Fruit fly (Drosophila melanogaster) whole organism, prepupa: ENCODE measurements around the gene CG43338.
A peak's percentile ranks its signal among the peaks of the same experiment; 100 is the strongest.

Experiments
- CG10631 ChIP-seq: fragments of 200-800 bp; sonication (Bioruptor generic); optimal IDR thresholded peaks from 2 replicates; lab custom pipeline; 2016; ENCODE audit warnings: missing biosample characterization, missing genetic modification characterization
- CG10669 ChIP-seq: fragments of 200-800 bp; sonication (Bioruptor generic); optimal IDR thresholded peaks from 3 replicates; lab custom pipeline; 2018; ENCODE audit warnings: missing biosample characterization, mild to moderate bottlenecking, missing genetic modification characterization, moderate library complexity
- CG11294 ChIP-seq: fragments of 200-800 bp; sonication (Bioruptor generic); IDR thresholded peaks from 2 replicates; pipeline ENCODE4 v1.3.6; 2022; ENCODE audit warnings: missing biosample characterization, missing genetic modification characterization
- CG11762 ChIP-seq: fragments of 200-800 bp; sonication (Bioruptor generic); optimal IDR thresholded peaks from 3 replicates; lab custom pipeline; 2016; ENCODE audit warnings: missing biosample characterization, missing genetic modification characterization; ENCODE audit not compliant: insufficient read depth
- CG11902 ChIP-seq: fragments of 200-800 bp; sonication (Bioruptor generic); optimal IDR thresholded peaks from 3 replicates; lab custom pipeline; 2016; ENCODE audit warnings: missing biosample characterization, missing genetic modification characterization
- CG1621 ChIP-seq: fragments of 200-800 bp; sonication (Bioruptor generic); optimal IDR thresholded peaks from 3 replicates; lab custom pipeline; 2018; ENCODE audit warnings: missing biosample characterization, mild to moderate bottlenecking, missing genetic modification characterization
- CG16779 ChIP-seq: fragments of 200-800 bp; sonication (Bioruptor generic); optimal IDR thresholded peaks from 3 replicates; lab custom pipeline; 2017; ENCODE audit warnings: missing biosample characterization, mild to moderate bottlenecking, missing genetic modification characterization
- CG3032 ChIP-seq: fragments of 200-800 bp; optimal IDR thresholded peaks from 2 replicates; lab custom pipeline; 2019; ENCODE audit warnings: missing biosample characterization, mild to moderate bottlenecking, missing genetic modification characterization, moderate library complexity
- CG31627 ChIP-seq: fragments of 200-800 bp; sonication (Bioruptor generic); optimal IDR thresholded peaks from 3 replicates; lab custom pipeline; 2016; ENCODE audit warnings: missing biosample characterization, missing genetic modification characterization
- CG3919 ChIP-seq: fragments of 200-800 bp; sonication (Bioruptor generic); optimal IDR thresholded peaks from 3 replicates; lab custom pipeline; 2016; ENCODE audit warnings: missing biosample characterization, missing genetic modification characterization
- CG6163 ChIP-seq: fragments of 200-800 bp; sonication (Bioruptor generic); IDR thresholded peaks from 3 replicates; pipeline ENCODE4 v1.3.6; 2022; ENCODE audit warnings: missing biosample characterization, missing genetic modification characterization
- CG6854 ChIP-seq: fragments of 200-800 bp; sonication (Bioruptor generic); optimal IDR thresholded peaks from 2 replicates; lab custom pipeline; 2017; ENCODE audit warnings: missing biosample characterization, mild to moderate bottlenecking, missing genetic modification characterization
- CG7368 ChIP-seq: fragments of 200-800 bp; sonication (Bioruptor generic); optimal IDR thresholded peaks from 3 replicates; lab custom pipeline; 2016; ENCODE audit warnings: missing biosample characterization, missing genetic modification characterization
- CG8119 ChIP-seq: fragments of 200-800 bp; sonication (Bioruptor generic); IDR thresholded peaks from 3 replicates; pipeline ENCODE4 v1.3.6; 2022; ENCODE audit warnings: missing biosample characterization, missing genetic modification characterization
- CG8319 ChIP-seq: fragments of 200-800 bp; sonication (Bioruptor generic); optimal IDR thresholded peaks from 3 replicates; lab custom pipeline; 2016; ENCODE audit warnings: missing biosample characterization, missing genetic modification characterization
- CG8632 ChIP-seq: fragments of 200-800 bp; sonication (Bioruptor generic); optimal IDR thresholded peaks from 3 replicates; lab custom pipeline; 2016; ENCODE audit warnings: missing biosample characterization, missing genetic modification characterization
- CG9139 ChIP-seq: fragments of 200-800 bp; sonication (Bioruptor generic); optimal IDR thresholded peaks from 3 replicates; lab custom pipeline; 2017; ENCODE audit warnings: missing biosample characterization, mild to moderate bottlenecking, missing genetic modification characterization
- Eip78C ChIP-seq: fragments of 200-800 bp; sonication (Bioruptor generic); peaks from one replicate; lab custom pipeline; 2016; ENCODE audit warnings: missing biosample characterization, missing genetic modification characterization
- Eip93F ChIP-seq: fragments of 200-800 bp; sonication (Bioruptor generic); optimal IDR thresholded peaks from 2 replicates; lab custom pipeline; 2016; ENCODE audit warnings: missing biosample characterization, mild to moderate bottlenecking, missing genetic modification characterization
- Gug ChIP-seq: fragments of 200-800 bp; sonication (Bioruptor generic); IDR thresholded peaks from 2 replicates; pipeline ENCODE4 v1.3.6; 2022; ENCODE audit warnings: missing biosample characterization, missing genetic modification characterization
- Hr4 ChIP-seq: fragments of 200-800 bp; sonication (Bioruptor generic); optimal IDR thresholded peaks from 3 replicates; lab custom pipeline; 2016; ENCODE audit warnings: missing biosample characterization, missing genetic modification characterization
- Met ChIP-seq: fragments of 200-800 bp; sonication (Bioruptor generic); optimal IDR thresholded peaks from 3 replicates; lab custom pipeline; 2016; ENCODE audit warnings: missing biosample characterization, missing genetic modification characterization
- Smox ChIP-seq: fragments of 200-800 bp; sonication (Bioruptor generic); optimal IDR thresholded peaks from 3 replicates; lab custom pipeline; 2016; ENCODE audit warnings: missing biosample characterization, missing genetic modification characterization
- Sox102F ChIP-seq: fragments of 200-800 bp; sonication (Bioruptor generic); optimal IDR thresholded peaks from 2 replicates; lab custom pipeline; 2016; ENCODE audit warnings: missing biosample characterization, mild to moderate bottlenecking, missing genetic modification characterization
- Sox14 ChIP-seq: fragments of 200-800 bp; sonication (Bioruptor generic); optimal IDR thresholded peaks from 3 replicates; lab custom pipeline; 2016; ENCODE audit warnings: missing biosample characterization, missing genetic modification characterization
- Sox15 ChIP-seq: fragments of 200-800 bp; sonication (Bioruptor generic); optimal IDR thresholded peaks from 3 replicates; lab custom pipeline; 2016; ENCODE audit warnings: missing biosample characterization, missing genetic modification characterization
- achi ChIP-seq: fragments of 200-800 bp; sonication (Bioruptor generic); optimal IDR thresholded peaks from 3 replicates; lab custom pipeline; 2016; ENCODE audit warnings: missing biosample characterization, missing genetic modification characterization
- cyc ChIP-seq: fragments of 200-800 bp; sonication (Bioruptor generic); optimal IDR thresholded peaks from 3 replicates; lab custom pipeline; 2016; ENCODE audit warnings: missing biosample characterization, missing genetic modification characterization
- dac ChIP-seq: fragments of 200-800 bp; sonication (Bioruptor generic); optimal IDR thresholded peaks from 2 replicates; lab custom pipeline; 2017; ENCODE audit warnings: missing biosample characterization, mild to moderate bottlenecking, missing genetic modification characterization
- eg ChIP-seq: fragments of 200-800 bp; sonication (Bioruptor generic); IDR thresholded peaks from 3 replicates; pipeline ENCODE4 v1.3.6; 2022; ENCODE audit warnings: missing biosample characterization, missing genetic modification characterization
- esn ChIP-seq: fragments of 200-800 bp; sonication (Bioruptor generic); optimal IDR thresholded peaks from 2 replicates; lab custom pipeline; 2016; ENCODE audit warnings: missing biosample characterization, mild to moderate bottlenecking, missing genetic modification characterization, moderate library complexity
- fd59A ChIP-seq: fragments of 200-800 bp; sonication (Bioruptor generic); optimal IDR thresholded peaks from 2 replicates; lab custom pipeline; 2017; ENCODE audit warnings: missing biosample characterization, mild to moderate bottlenecking, missing genetic modification characterization, missing genetic modification reagents
- fd85E ChIP-seq: fragments of 200-800 bp; sonication (Bioruptor generic); optimal IDR thresholded peaks from 3 replicates; lab custom pipeline; 2016; ENCODE audit warnings: missing biosample characterization, missing genetic modification characterization
- fkh ChIP-seq: fragments of 200-800 bp; sonication (Bioruptor generic); optimal IDR thresholded peaks from 3 replicates; lab custom pipeline; 2017; ENCODE audit warnings: missing biosample characterization, mild to moderate bottlenecking, missing genetic modification characterization, moderate library complexity
- lz ChIP-seq: fragments of 200-800 bp; sonication (Bioruptor generic); optimal IDR thresholded peaks from 3 replicates; lab custom pipeline; 2016; ENCODE audit warnings: missing biosample characterization, missing genetic modification characterization
- net ChIP-seq: fragments of 200-800 bp; sonication (Bioruptor generic); optimal IDR thresholded peaks from 3 replicates; lab custom pipeline; 2016; ENCODE audit warnings: missing biosample characterization, missing genetic modification characterization
- salr ChIP-seq, 2 experiments: fragments of 200-800 bp; sonication (Bioruptor generic); optimal IDR thresholded peaks; 3 replicates each; lab custom pipeline; 2016 to 2018; ENCODE audit warnings: missing biosample characterization in 2 of 2, missing genetic modification characterization in 2 of 2, mild to moderate bottlenecking in 1 of 2
- spab ChIP-seq: fragments of 200-800 bp; sonication (Bioruptor generic); optimal IDR thresholded peaks from 2 replicates; lab custom pipeline; 2017; ENCODE audit warnings: missing biosample characterization, mild to moderate bottlenecking, missing genetic modification characterization, missing genetic modification reagents
- svp ChIP-seq: fragments of 200-800 bp; sonication (Bioruptor generic); peaks from one replicate; lab custom pipeline; 2016; ENCODE audit warnings: missing biosample characterization, missing genetic modification characterization
- topi ChIP-seq: fragments of 200-800 bp; sonication (Bioruptor generic); optimal IDR thresholded peaks from 3 replicates; lab custom pipeline; 2016; ENCODE audit warnings: missing biosample characterization, missing genetic modification characterization

The CG43338 gene

DNA sequence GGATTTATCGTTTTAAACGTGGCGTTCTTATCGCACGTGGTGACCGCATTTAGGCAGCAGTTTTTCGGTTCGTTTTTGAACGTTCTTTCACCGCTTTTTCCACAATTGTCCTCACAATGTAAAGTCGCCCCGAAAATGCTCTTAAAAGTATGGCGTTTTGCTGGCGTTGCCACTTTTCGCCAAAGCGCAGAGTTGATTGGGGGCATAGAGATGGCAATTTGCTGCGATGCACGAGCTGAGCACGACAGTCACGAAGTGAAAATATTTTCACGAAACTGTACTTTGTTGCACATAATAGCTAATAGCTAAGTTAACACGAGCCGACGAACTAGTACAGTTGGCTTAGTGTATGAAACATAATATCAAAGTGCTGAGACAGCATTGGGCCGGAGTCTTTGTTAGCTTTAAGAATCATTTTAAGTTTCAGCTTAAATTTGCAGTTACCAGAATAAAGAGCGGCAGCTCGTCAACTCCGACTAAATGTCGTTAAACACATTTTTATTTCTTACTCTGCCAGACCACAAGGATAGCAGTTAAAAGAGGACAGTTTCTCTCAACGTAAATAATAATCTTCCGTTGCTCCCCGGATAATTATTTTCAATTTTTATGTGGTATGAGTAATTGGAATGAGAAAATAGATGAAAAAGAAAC is 17.7 kb upstream of the CG43338 start, which contains the start of gene msl-1 (continued):
- TF ChIP-seq Sox15 (no peak), fd85E (no peak), CG1621 (tag; lab: Kevin White, UChicago) (no peak)

DNA sequence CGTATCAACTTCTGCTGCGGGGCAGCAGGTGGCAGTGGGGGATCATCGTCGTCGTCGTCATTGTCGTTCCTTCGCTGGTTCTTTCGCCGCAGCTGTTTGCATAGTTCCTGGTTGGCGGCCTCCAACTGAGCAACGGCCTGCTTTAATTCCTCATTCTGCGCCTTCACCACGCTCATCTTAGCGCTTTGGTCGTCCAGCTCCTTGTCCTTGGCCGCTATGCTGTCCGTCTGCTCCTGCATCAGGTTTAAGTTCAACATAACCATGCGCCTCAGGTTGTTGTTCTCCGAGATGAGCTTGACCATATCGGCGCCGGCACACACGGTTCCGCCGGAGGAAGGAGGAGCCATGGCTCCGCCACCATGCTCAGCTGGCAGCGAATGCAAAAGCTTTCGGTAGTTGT is 16.8 kb upstream of the CG43338 start:
- TF ChIP-seq salr (GFP tag; optimal IDR thresholded peaks at IDR 0.05; lab: Kevin White, UChicago) = no peak
- TF ChIP-seq CG10669 (GFP tag; lab: Kevin White, UChicago) = no peak
- no peak for TF ChIP-seq CG9139 (GFP tag; lab: Kevin White, UChicago)
- TF ChIP-seq cyc = no peak
- TF ChIP-seq Hr4 (GFP tag; lab: Kevin White, UChicago) = no peak
- no peak for TF ChIP-seq CG1621 (tag; lab: Kevin White, UChicago)
- TF ChIP-seq topi = no peak
- no peak for TF ChIP-seq CG16779 (tag; lab: Kevin White, UChicago)
- no peak for TF ChIP-seq Sox14 (GFP tag; lab: Kevin White, UChicago)
- no peak for TF ChIP-seq CG8119 (GFP tag; lab: Robert Waterston, UW)
- TF ChIP-seq spab (GFP tag; lab: Kevin White, UChicago) = no peak
- TF ChIP-seq CG8632 (GFP tag; lab: Kevin White, UChicago) = no peak
- TF ChIP-seq dac (GFP tag; lab: Kevin White, UChicago) = no peak
- TF ChIP-seq CG7368 (GFP tag; lab: Kevin White, UChicago) = no peak
- no peak for TF ChIP-seq lz (GFP tag; lab: Kevin White, UChicago)
- TF ChIP-seq CG31627 = no peak
- no peak for TF ChIP-seq net
- no peak for TF ChIP-seq eg (GFP tag; lab: Robert Waterston, UW)
- no peak for TF ChIP-seq fd59A (GFP tag; lab: Kevin White, UChicago)
- TF ChIP-seq, all 60 proteins: peak for 0

DNA sequence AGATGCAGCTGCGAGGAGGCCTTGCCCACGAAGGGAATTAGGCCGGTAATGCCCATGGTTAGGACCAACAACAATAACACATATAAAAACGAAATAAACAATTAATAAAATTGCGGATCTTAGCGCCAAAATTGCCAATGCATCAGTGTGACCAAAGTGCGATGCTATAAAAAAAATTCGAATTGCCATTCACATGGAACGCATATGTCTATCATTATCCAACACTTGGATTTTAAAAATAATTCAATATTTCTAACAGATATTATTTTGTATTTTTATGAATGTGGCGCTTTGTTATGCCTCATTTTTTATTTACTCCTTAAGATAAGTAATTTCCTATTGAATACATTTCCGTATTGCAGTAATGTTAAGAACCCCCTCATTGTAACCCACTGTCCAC is 10.9 kb upstream of the CG43338 start, which contains the start of gene tos:
TSS of gene tos (minus strand) at position 173 of the 400 bp plus-strand sequence.
- TF ChIP-seq CG8319 = no peak
- peak; percentile 32 for TF ChIP-seq esn (GFP tag; lab: Kevin White, UChicago)
- TF ChIP-seq spab (GFP tag; lab: Kevin White, UChicago) = no peak
- no peak for TF ChIP-seq CG11902
- TF ChIP-seq Sox14 (GFP tag; lab: Kevin White, UChicago) = no peak
- TF ChIP-seq Sox102F (GFP tag; lab: Kevin White, UChicago) = no peak

DNA sequence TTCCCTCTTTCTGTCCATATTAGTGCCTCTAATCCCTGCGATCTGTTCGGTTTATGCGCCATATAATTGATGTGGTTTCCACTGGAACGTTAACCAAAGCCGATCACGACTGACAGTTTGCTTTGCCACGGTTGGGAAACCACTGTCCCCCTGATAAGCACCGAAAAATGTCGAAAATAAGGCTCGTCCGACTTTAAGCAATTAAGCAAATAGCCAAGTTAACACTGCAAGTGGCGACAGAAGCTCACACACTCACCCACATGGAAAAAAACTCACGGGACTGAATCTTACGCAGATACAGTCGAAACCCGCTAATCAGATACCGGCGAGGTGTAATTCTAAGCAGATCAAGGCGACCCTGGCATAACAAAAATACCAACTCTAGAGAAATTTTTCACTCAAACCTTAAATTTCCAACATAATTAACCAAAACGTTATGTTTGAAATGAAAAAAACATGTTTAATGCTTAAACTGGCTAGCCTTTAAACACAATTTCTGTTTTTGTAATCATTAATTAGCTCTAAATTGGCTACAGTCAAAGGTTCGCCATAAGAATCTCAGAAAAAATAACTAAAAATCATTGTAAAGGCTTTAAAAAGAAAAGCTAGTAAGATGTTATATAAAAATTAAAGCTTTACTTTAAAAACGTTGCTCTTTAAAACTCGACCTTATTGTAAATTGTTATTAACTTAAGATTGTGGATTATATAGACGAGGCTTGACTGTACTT is 7.0 kb upstream of the CG43338 start:
- TF ChIP-seq CG1621 (tag; lab: Kevin White, UChicago) (no peak), svp (peak; percentile 82), Eip93F (peak; percentile 21), CG11294 (GFP tag; lab: Robert Waterston, UW) (no peak), CG11902 (peak; percentile 20), fkh (GFP tag; lab: Kevin White, UChicago) (no peak), Smox (no peak), CG7368 (GFP tag; lab: Kevin White, UChicago) (no peak), CG10631 (GFP tag; lab: Kevin White, UChicago) (no peak), Eip78C (GFP tag; lab: Kevin White, UChicago) (peak; percentile 80), CG3919 (GFP tag; lab: Kevin White, UChicago) (no peak), CG11762 (no peak), eg (GFP tag; lab: Robert Waterston, UW) (no peak), Hr4 (GFP tag; lab: Kevin White, UChicago) (no peak), Met (no peak), CG31627 (peak; percentile 67), CG6163 (GFP tag; lab: Robert Waterston, UW) (no peak), achi (GFP tag; lab: Kevin White, UChicago) (no peak), dac (GFP tag; lab: Kevin White, UChicago) (no peak), CG3032 (tag; lab: Kevin White, UChicago) (peak; percentile 16), lz (GFP tag; lab: Kevin White, UChicago) (peak; percentile 54), CG6854 (no peak), esn (GFP tag; lab: Kevin White, UChicago) (peak; percentile 79), topi (no peak), fd59A (GFP tag; lab: Kevin White, UChicago) (no peak), Gug (GFP tag; lab: Robert Waterston, UW) (no peak), cyc (peak; percentile 19), CG8632 (GFP tag; lab: Kevin White, UChicago) (peak; percentile 39), Sox15 (peak; percentile 35)
- TF ChIP-seq, all 60 proteins: peak for 11
